Worm (Caenorhabditis elegans): ENCODE measurements around the gene F23F1.6.

F23F1.6 gene

ce11 chrII:37213-37612 lies at the start of gene F23F1.6:
Gene F23F1.6, minus strand, starts transcription at chrII:37313.
- TF ChIP-seq isw-1 (GFP tag; IDR thresholded peaks at IDR 0.05) (no peak), egl-13 (tag; optimal IDR thresholded peaks at IDR 0.05) (no peak), mep-1 (tag; optimal IDR thresholded peaks at IDR 0.05) (no peak), hpl-2 (GFP tag; optimal IDR thresholded peaks at IDR 0.05) (no peak), C04F5.9 (tag; optimal IDR thresholded peaks at IDR 0.05) (no peak), F16B12.6 (tag; optimal IDR thresholded peaks at IDR 0.05) (no peak), tbx-2 (tag; optimal IDR thresholded peaks at IDR 0.05) (no peak), C16A3.4 (tag; optimal IDR thresholded peaks at IDR 0.05) (no peak), ceh-63 (GFP tag; optimal IDR thresholded peaks at IDR 0.05) (no peak), nhr-77 (tag; optimal IDR thresholded peaks at IDR 0.05) (no peak), fkh-10 (GFP tag; optimal IDR thresholded peaks at IDR 0.05) (no peak)

ce11 chrII:86794-87193 lies 49.7 kb upstream of the F23F1.6 start:
- TF ChIP-seq nhr-12 (tag; optimal IDR thresholded peaks at IDR 0.05) = no peak
- no peak for TF ChIP-seq efl-1 (optimal IDR thresholded peaks at IDR 0.05)
- peak in 1 of 2 experiments; percentile 59 for TF ChIP-seq efl-1 (GFP tag; optimal IDR thresholded peaks at IDR 0.05 in 1 of 2)

- TF ChIP-seq hlh-17 (GFP tag; optimal IDR thresholded peaks at IDR 0.05; ENCODE audit: borderline replicate concordance) = no peak
- no peak for TF ChIP-seq lsy-2 (tag; optimal IDR thresholded peaks at IDR 0.05)
- no peak for TF ChIP-seq nhr-76 (tag; optimal IDR thresholded peaks at IDR 0.05)
- no peak for TF ChIP-seq jun-1 (tag; optimal IDR thresholded peaks at IDR 0.05)
- TF ChIP-seq nhr-85 (tag) = no peak
- no peak for TF ChIP-seq unc-86 (tag; optimal IDR thresholded peaks at IDR 0.05)
- no peak for TF ChIP-seq egl-27 (tag; optimal IDR thresholded peaks at IDR 0.05)
- no peak for TF ChIP-seq skn-1 (tag; optimal IDR thresholded peaks at IDR 0.05)
- TF ChIP-seq unc-98 (GFP tag; IDR thresholded peaks at IDR 0.05) = no peak
- TF ChIP-seq ceh-63 (GFP tag; optimal IDR thresholded peaks at IDR 0.05) = no peak
- no peak for TF ChIP-seq mef-2 (tag; optimal IDR thresholded peaks at IDR 0.05)
- no peak for TF ChIP-seq aly-2 (tag; optimal IDR thresholded peaks at IDR 0.05)
- TF ChIP-seq ceh-82 (tag; optimal IDR thresholded peaks at IDR 0.05) = no peak
- no peak for TF ChIP-seq hlh-4 (tag; optimal IDR thresholded peaks at IDR 0.05)
- TF ChIP-seq dsc-1 (tag; optimal IDR thresholded peaks at IDR 0.05) = no peak
Observed at ce11 chrII:84134-84533, 47.0 kb upstream of the F23F1.6 start, which contains the start of gene C50D2.6. Gene C50D2.6, plus strand, starts transcription at chrII:84434.

ce11 chrII:79166-79565 lies 42.1 kb upstream of the F23F1.6 start, which contains the start of gene C23H3.9:
Gene C23H3.9, minus strand, starts transcription at chrII:79266.
- TF ChIP-seq rnt-1 (tag; optimal IDR thresholded peaks at IDR 0.05) (no peak), pqm-1 (tag; optimal IDR thresholded peaks at IDR 0.05) (no peak), tlp-1 (tag; optimal IDR thresholded peaks at IDR 0.05) (no peak), egl-13 (tag; optimal IDR thresholded peaks at IDR 0.05) (no peak), nhr-20 (tag; optimal IDR thresholded peaks at IDR 0.05) (no peak)

- TF ChIP-seq aha-1 (tag; optimal IDR thresholded peaks at IDR 0.05) (no peak), lin-35 (GFP tag; optimal IDR thresholded peaks at IDR 0.05) (peak in 1 of 2 experiments; percentile 7), nhr-11 (tag; optimal IDR thresholded peaks at IDR 0.05) (no peak), lin-15B (tag; optimal IDR thresholded peaks at IDR 0.05) (no peak), zip-4 (GFP tag; optimal IDR thresholded peaks at IDR 0.05) (no peak), grh-1 (GFP tag; IDR thresholded peaks at IDR 0.05) (no peak), ztf-11 (tag; optimal IDR thresholded peaks at IDR 0.05) (no peak)
Observed at ce11 chrII:76662-77061, 39.5 kb upstream of the F23F1.6 start.
